Fruit fly (Drosophila melanogaster) whole organism, embryonic: ENCODE results near the gene nonC.

Experiments used
- Ada2b ChIP-seq: fragments of 200-800 bp; sonication (Bioruptor generic); IDR thresholded peaks from 2 replicates; pipeline ENCODE4 v1.3.6; 2022; ENCODE audit warnings: missing biosample characterization, missing genetic modification characterization
- Adf1 ChIP-seq: fragments of 200-800 bp; sonication (Bioruptor generic); IDR thresholded peaks from 2 replicates; pipeline ENCODE4 v1.3.6; 2022; ENCODE audit warnings: missing biosample characterization, missing genetic modification characterization
- Awh ChIP-seq: fragments of 200-800 bp; sonication (Bioruptor generic); IDR thresholded peaks from 2 replicates; pipeline ENCODE4, ENCODE4 v1.3.6; 2022; ENCODE audit warnings: missing biosample characterization, missing genetic modification characterization
- B-H1 ChIP-seq: fragments of 200-800 bp; sonication (Bioruptor generic); IDR thresholded peaks from 3 replicates; pipeline ENCODE4 v1.3.6; 2022; ENCODE audit warnings: missing biosample characterization, missing genetic modification characterization
- Blimp-1 ChIP-seq: fragments of 200-800 bp; sonication (Bioruptor generic); optimal IDR thresholded peaks from 3 replicates; lab custom pipeline; 2018; ENCODE audit warnings: missing biosample characterization, missing genetic modification characterization, mild to moderate bottlenecking, moderate library complexity, missing genetic modification reagents
- BtbVII ChIP-seq: fragments of 200-800 bp; sonication (Bioruptor generic); optimal IDR thresholded peaks from 3 replicates; lab custom pipeline; 2017; ENCODE audit warnings: missing biosample characterization, mild to moderate bottlenecking, missing genetic modification characterization
- CG10431 ChIP-seq: fragments of 200-800 bp; sonication (Bioruptor generic); optimal IDR thresholded peaks from 3 replicates; lab custom pipeline; 2018; ENCODE audit warnings: missing biosample characterization, mild to moderate bottlenecking, missing genetic modification characterization
- CG13624 ChIP-seq: fragments of 200-800 bp; sonication (Bioruptor generic); optimal IDR thresholded peaks from 2 replicates; lab custom pipeline; 2016; ENCODE audit warnings: missing biosample characterization, missing genetic modification characterization
- CG16779 ChIP-seq: fragments of 200-800 bp; sonication (Bioruptor generic); IDR thresholded peaks from 2 replicates; pipeline ENCODE4 v1.3.6; 2022; ENCODE audit warnings: missing biosample characterization, missing genetic modification characterization
- CG2889 ChIP-seq: fragments of 200-800 bp; sonication (Bioruptor generic); IDR thresholded peaks from 3 replicates; pipeline ENCODE4 v1.3.6; 2022; ENCODE audit warnings: missing biosample characterization, missing genetic modification characterization
- CG3065 ChIP-seq: fragments of 200-800 bp; sonication (Bioruptor generic); optimal IDR thresholded peaks from 2 replicates; lab custom pipeline; 2016; ENCODE audit warnings: missing biosample characterization, missing genetic modification characterization
- CG34224 ChIP-seq: fragments of 200-800 bp; sonication (Bioruptor generic); IDR thresholded peaks from 3 replicates; pipeline ENCODE4 v1.3.6; 2022; ENCODE audit warnings: missing biosample characterization, missing genetic modification characterization; ENCODE audit not compliant: partially characterized antibody
- CG4282 ChIP-seq: fragments of 200-800 bp; sonication (Bioruptor generic); optimal IDR thresholded peaks from 2 replicates; lab custom pipeline; 2016; ENCODE audit warnings: missing biosample characterization, missing genetic modification characterization
- CG4328 ChIP-seq: fragments of 200-800 bp; sonication (Bioruptor generic); optimal IDR thresholded peaks from 3 replicates; lab custom pipeline; 2017; ENCODE audit warnings: missing biosample characterization, missing genetic modification reagents, missing genetic modification characterization
- CG4404 ChIP-seq: fragments of 200-800 bp; sonication (Bioruptor generic); IDR thresholded peaks from 2 replicates; pipeline ENCODE4 v1.3.6; 2022; ENCODE audit warnings: missing biosample characterization, missing genetic modification characterization
- CG7271 ChIP-seq: fragments of 200-800 bp; sonication (Bioruptor generic); optimal IDR thresholded peaks from 2 replicates; lab custom pipeline; 2018; ENCODE audit warnings: missing biosample characterization, mild to moderate bottlenecking, missing genetic modification characterization, moderate library complexity
- Dip3 ChIP-seq: fragments of 200-800 bp; sonication (Bioruptor generic); optimal IDR thresholded peaks from 3 replicates; lab custom pipeline; 2016; ENCODE audit warnings: missing biosample characterization, missing genetic modification characterization
- Drgx ChIP-seq: fragments of 200-800 bp; sonication (Bioruptor generic); IDR thresholded peaks from 2 replicates; pipeline ENCODE4 v1.3.6; 2022; ENCODE audit warnings: missing biosample characterization, missing genetic modification characterization
- Elba2 ChIP-seq: fragments of 200-800 bp; sonication (Bioruptor generic); optimal IDR thresholded peaks from 3 replicates; lab custom pipeline; 2016; ENCODE audit warnings: missing biosample characterization, missing genetic modification characterization
- Hmx ChIP-seq: fragments of 200-800 bp; sonication (Bioruptor generic); optimal IDR thresholded peaks from 2 replicates; lab custom pipeline; 2016; ENCODE audit warnings: missing biosample characterization, missing genetic modification characterization
- Hsf ChIP-seq: fragments of 200-800 bp; sonication (Bioruptor generic); optimal IDR thresholded peaks from 3 replicates; lab custom pipeline; 2016; ENCODE audit warnings: missing biosample characterization, missing genetic modification characterization
- Myb ChIP-seq: fragments of 200-800 bp; sonication (Bioruptor generic); optimal IDR thresholded peaks from 2 replicates; lab custom pipeline; 2016; ENCODE audit warnings: missing biosample characterization, missing genetic modification characterization
- NK7.1 ChIP-seq: fragments of 200-800 bp; sonication (Bioruptor generic); optimal IDR thresholded peaks from 3 replicates; lab custom pipeline; 2016; ENCODE audit warnings: missing biosample characterization, missing genetic modification characterization
- Neu2 ChIP-seq: fragments of 200-800 bp; sonication (Bioruptor generic); optimal IDR thresholded peaks from 3 replicates; lab custom pipeline; 2016; ENCODE audit warnings: missing biosample characterization, missing genetic modification characterization, borderline replicate concordance
- Nf-YC ChIP-seq: fragments of 200-800 bp; optimal IDR thresholded peaks from 3 replicates; lab custom pipeline; 2019; ENCODE audit warnings: missing biosample characterization, mild to moderate bottlenecking, missing genetic modification characterization, moderate library complexity
- Sry-β ChIP-seq: fragments of 200-800 bp; sonication (Bioruptor generic); optimal IDR thresholded peaks from 2 replicates; lab custom pipeline; 2018; ENCODE audit warnings: missing biosample characterization, mild to moderate bottlenecking, missing genetic modification characterization, moderate library complexity
- Stat92E ChIP-seq, 3 experiments: fragments of >200 bp in 2 of 3; fragments of 200-800 bp in 1 of 3; sonication (Bioruptor generic) in 1 of 3; optimal IDR thresholded peaks; 2 replicates each; lab custom pipeline; 2017 to 2019; ENCODE audit warnings: missing biosample characterization in 3 of 3, missing genetic modification characterization in 3 of 3, mild to moderate bottlenecking in 1 of 3, moderate library complexity in 1 of 3
- Trl ChIP-seq, 3 experiments: fragments of >200 bp in 2 of 3; fragments of 200-800 bp in 1 of 3; sonication (Bioruptor generic) in 1 of 3; optimal IDR thresholded peaks; 2 replicates in 1 of 3; 3 replicates in 2 of 3; lab custom pipeline; 2016 to 2017; ENCODE audit warnings: missing biosample characterization in 1 of 3, missing genetic modification characterization in 1 of 3
- ab ChIP-seq: fragments of 200-800 bp; sonication (Bioruptor generic); optimal IDR thresholded peaks from 2 replicates; lab custom pipeline; 2016; ENCODE audit warnings: missing biosample characterization, missing genetic modification characterization
- bcd ChIP-seq: fragments of 200-800 bp; sonication (Bioruptor generic); optimal IDR thresholded peaks from 2 replicates; lab custom pipeline; 2017; ENCODE audit warnings: missing biosample characterization, mild to moderate bottlenecking, missing genetic modification characterization
- fd96Cb ChIP-seq: fragments of 200-800 bp; sonication (Bioruptor generic); optimal IDR thresholded peaks from 2 replicates; lab custom pipeline; 2018; ENCODE audit warnings: missing biosample characterization, mild to moderate bottlenecking, missing genetic modification characterization, moderate library complexity
- gem ChIP-seq: fragments of 200-800 bp; sonication (Bioruptor generic); optimal IDR thresholded peaks from 2 replicates; lab custom pipeline; 2019; ENCODE audit warnings: missing biosample characterization, mild to moderate bottlenecking, missing genetic modification characterization, moderate library complexity
- gsb ChIP-seq: fragments of 200-800 bp; sonication (Bioruptor generic); IDR thresholded peaks from 2 replicates; pipeline ENCODE4 v1.3.6; 2022; ENCODE audit warnings: missing biosample characterization, missing genetic modification characterization
- h ChIP-seq: fragments of >200 bp; optimal IDR thresholded peaks from 2 replicates; lab custom pipeline; 2017
- kni ChIP-seq: fragments of 200-800 bp; sonication (Bioruptor generic); optimal IDR thresholded peaks from 3 replicates; lab custom pipeline; 2017; ENCODE audit warnings: mild to moderate bottlenecking, missing biosample characterization, missing genetic modification reagents, missing genetic modification characterization
- lab ChIP-seq: fragments of 200-800 bp; sonication (Bioruptor generic); optimal IDR thresholded peaks from 3 replicates; lab custom pipeline; 2017; ENCODE audit warnings: missing biosample characterization, missing genetic modification characterization, mild to moderate bottlenecking, moderate library complexity, missing genetic modification reagents
- mld ChIP-seq: fragments of 200-800 bp; sonication (Bioruptor generic); IDR thresholded peaks from 3 replicates; pipeline ENCODE4 v1.3.6; 2022; ENCODE audit warnings: missing biosample characterization, missing genetic modification characterization; ENCODE audit not compliant: partially characterized antibody
- nom ChIP-seq: fragments of 200-800 bp; sonication (Bioruptor generic); optimal IDR thresholded peaks from 2 replicates; lab custom pipeline; 2017; ENCODE audit warnings: missing biosample characterization, missing genetic modification characterization, mild to moderate bottlenecking, moderate library complexity, missing genetic modification reagents
- p53 ChIP-seq: fragments of 200-800 bp; sonication (Bioruptor generic); optimal IDR thresholded peaks from 2 replicates; lab custom pipeline; 2016; ENCODE audit warnings: missing biosample characterization, missing genetic modification characterization
- sc ChIP-seq, 3 experiments: fragments of >200 bp in 2 of 3; fragments of 200-800 bp in 1 of 3; sonication (Bioruptor generic) in 1 of 3; optimal IDR thresholded peaks; 2 replicates in 2 of 3; 3 replicates in 1 of 3; lab custom pipeline; 2017; ENCODE audit warnings: mild to moderate bottlenecking in 1 of 3, missing biosample characterization in 1 of 3, missing genetic modification characterization in 1 of 3, missing genetic modification reagents in 1 of 3
- slbo ChIP-seq: fragments of 200-800 bp; sonication (Bioruptor generic); IDR thresholded peaks from 2 replicates; pipeline ENCODE4 v1.3.6; 2022; ENCODE audit warnings: missing biosample characterization, missing genetic modification characterization
- sr ChIP-seq: fragments of 200-800 bp; sonication (Bioruptor generic); IDR thresholded peaks from 3 replicates; pipeline ENCODE4 v1.3.6; 2022; ENCODE audit warnings: missing biosample characterization, missing genetic modification characterization
- trh ChIP-seq: fragments of 200-800 bp; sonication (Bioruptor generic); optimal IDR thresholded peaks from 2 replicates; lab custom pipeline; 2016; ENCODE audit warnings: missing biosample characterization, missing genetic modification characterization
- vnd ChIP-seq: fragments of 200-800 bp; sonication (Bioruptor generic); IDR thresholded peaks from 3 replicates; pipeline ENCODE4 v1.3.6; 2022; ENCODE audit warnings: missing biosample characterization, missing genetic modification characterization; ENCODE audit not compliant: partially characterized antibody

The nonC gene

dm6 chrX:6795987-6796691 lies 28.2 kb upstream of the nonC start (continued):
- peak; percentile 12 for TF ChIP-seq Hsf (GFP tag; lab: Kevin White, UChicago)
- TF ChIP-seq Stat92E (GFP tag; optimal IDR thresholded peaks at IDR 0.05; lab: Kevin White, UChicago) = no peak
- no peak for TF ChIP-seq trh (GFP tag; lab: Kevin White, UChicago)
- no peak for TF ChIP-seq CG4282 (GFP tag; lab: Kevin White, UChicago)
- TF ChIP-seq sc (optimal IDR thresholded peaks at IDR 0.05; lab: Kevin White, UChicago) = no peak
- TF ChIP-seq sc (GFP tag; optimal IDR thresholded peaks at IDR 0.05; lab: Kevin White, UChicago) = no peak
- TF ChIP-seq Ada2b (GFP tag; lab: Robert Waterston, UW) = no peak
- TF ChIP-seq mld (GFP tag; lab: Robert Waterston, UW) = no peak
- no peak for TF ChIP-seq BtbVII (GFP tag; lab: Kevin White, UChicago)
- TF ChIP-seq vnd (GFP tag; lab: Robert Waterston, UW) = no peak
- peak; percentile 80 for TF ChIP-seq sr
- TF ChIP-seq Nf-YC (tag; lab: Kevin White, UChicago) = no peak
- no peak for TF ChIP-seq h
- no peak for TF ChIP-seq gsb (GFP tag; lab: Robert Waterston, UW)
- TF ChIP-seq NK7.1 = peak; percentile 40
- TF ChIP-seq bcd (GFP tag; lab: Kevin White, UChicago) = no peak
- peak; percentile 38 for TF ChIP-seq lab
- TF ChIP-seq CG7271 (tag; lab: Kevin White, UChicago) = no peak
- TF ChIP-seq nom (GFP tag; lab: Kevin White, UChicago) = no peak
- no peak for TF ChIP-seq B-H1 (GFP tag; lab: Robert Waterston, UW)
- TF ChIP-seq fd96Cb = no peak
- no peak for TF ChIP-seq CG10431
- TF ChIP-seq Sry-β (GFP tag; lab: Kevin White, UChicago) = no peak
- TF ChIP-seq CG3065 (GFP tag; lab: Kevin White, UChicago) = no peak
- peak; percentile 49 for TF ChIP-seq gem
- no peak for TF ChIP-seq Neu2 (GFP tag; lab: Kevin White, UChicago)
- no peak for TF ChIP-seq Dip3
- no peak for TF ChIP-seq Hmx (GFP tag; lab: Kevin White, UChicago)
- TF ChIP-seq Adf1 (GFP tag; lab: Robert Waterston, UW) = no peak
- no peak for TF ChIP-seq CG4328 (GFP tag; lab: Kevin White, UChicago)
- peak; percentile 28; the same call in 1 of the 2 replicates for TF ChIP-seq slbo (GFP tag; lab: Robert Waterston, UW)
- no peak for TF ChIP-seq CG16779 (GFP tag; lab: Robert Waterston, UW)
- no peak for TF ChIP-seq CG34224 (GFP tag; lab: Robert Waterston, UW)
- no peak for TF ChIP-seq ab (GFP tag; lab: Kevin White, UChicago)
- no peak for TF ChIP-seq Elba2
- no peak for TF ChIP-seq Drgx (GFP tag; lab: Robert Waterston, UW)
- TF ChIP-seq CG4404 = no peak

- no peak for TF ChIP-seq CG13624 (GFP tag; lab: Kevin White, UChicago)
- peak; percentile 90 for TF ChIP-seq Blimp-1 (GFP tag; lab: Kevin White, UChicago)
- TF ChIP-seq p53 (GFP tag; lab: Kevin White, UChicago) = no peak
- no peak for TF ChIP-seq CG2889 (GFP tag; lab: Robert Waterston, UW)
- no peak for TF ChIP-seq Trl (optimal IDR thresholded peaks at IDR 0.05; lab: Kevin White, UChicago)
- no peak for TF ChIP-seq Trl (GFP tag; optimal IDR thresholded peaks at IDR 0.05; lab: Kevin White, UChicago)
- peak; percentile 68 for TF ChIP-seq kni (GFP tag; lab: Kevin White, UChicago)
- TF ChIP-seq Awh (GFP tag; lab: Robert Waterston, UW) = no peak
- no peak for TF ChIP-seq Myb (GFP tag; lab: Kevin White, UChicago)
- TF ChIP-seq h = no peak
Observed at dm6 chrX:6796972-6797371, 27.3 kb upstream of the nonC start.
